Fruit fly (Drosophila melanogaster): Measurements from ENCODE around the gene CG14671.

The CG14671 gene

DNA sequence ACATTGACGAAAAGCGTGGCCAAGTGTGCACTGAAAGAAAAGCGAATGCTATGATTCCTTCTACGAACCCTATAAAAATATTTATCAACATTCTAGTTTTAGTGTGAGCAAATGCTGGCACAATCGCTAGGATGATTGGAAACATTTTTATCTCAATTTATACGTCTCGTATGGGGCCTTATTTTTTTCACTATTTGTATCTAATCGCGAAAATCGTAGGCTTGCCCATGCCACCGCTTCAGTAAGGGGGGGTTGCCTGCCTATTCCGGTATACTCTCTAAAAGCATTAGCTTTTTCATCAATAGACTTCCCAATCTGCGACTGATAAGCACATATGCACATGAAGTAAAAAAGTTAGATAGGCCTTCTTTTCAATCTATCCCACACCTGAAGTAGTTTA lies 1.0 kb upstream of the CG14671 start (continued):
- TF ChIP-seq CG10631 (GFP tag; optimal IDR thresholded peaks at IDR 0.05) (no peak), Ets21C (GFP tag; optimal IDR thresholded peaks at IDR 0.05) (no peak), CG15336 (GFP tag; IDR thresholded peaks at IDR 0.05) (peak; percentile 89), Blimp-1 (GFP tag; optimal IDR thresholded peaks at IDR 0.05) (no peak), CG8319 (GFP tag; optimal IDR thresholded peaks at IDR 0.05) (no peak), CG6276 (GFP tag; optimal IDR thresholded peaks at IDR 0.05) (no peak), CG31627 (GFP tag; optimal IDR thresholded peaks at IDR 0.05) (peak; percentile 31), CG32006 (GFP tag; optimal IDR thresholded peaks at IDR 0.05) (no peak), spab (GFP tag; optimal IDR thresholded peaks at IDR 0.05) (no peak), CG11902 (GFP tag; optimal IDR thresholded peaks at IDR 0.05) (no peak), Lpt (GFP tag; optimal IDR thresholded peaks at IDR 0.05) (peak; percentile 61), OdsH (GFP tag; optimal IDR thresholded peaks at IDR 0.05) (no peak), CG34406 (GFP tag; optimal IDR thresholded peaks at IDR 0.05) (no peak), net (GFP tag; optimal IDR thresholded peaks at IDR 0.05) (no peak), CG9139 (GFP tag; optimal IDR thresholded peaks at IDR 0.05) (no peak), cyc (GFP tag; optimal IDR thresholded peaks at IDR 0.05) (no peak), Smox (GFP tag; optimal IDR thresholded peaks at IDR 0.05) (no peak), Gug (GFP tag; IDR thresholded peaks at IDR 0.05) (peak; percentile 78), CG8632 (GFP tag; optimal IDR thresholded peaks at IDR 0.05) (no peak), CG8119 (GFP tag; IDR thresholded peaks at IDR 0.05) (peak; percentile 87), Eip93F (GFP tag; optimal IDR thresholded peaks at IDR 0.05) (no peak), dac (GFP tag; optimal IDR thresholded peaks at IDR 0.05) (peak; percentile 55), CG4318 (GFP tag; optimal IDR thresholded peaks at IDR 0.05) (no peak), esn (GFP tag; optimal IDR thresholded peaks at IDR 0.05) (peak; percentile 65), CG6163 (GFP tag; IDR thresholded peaks at IDR 0.05) (peak; percentile 92), fkh (GFP tag; optimal IDR thresholded peaks at IDR 0.05) (no peak)

DNA sequence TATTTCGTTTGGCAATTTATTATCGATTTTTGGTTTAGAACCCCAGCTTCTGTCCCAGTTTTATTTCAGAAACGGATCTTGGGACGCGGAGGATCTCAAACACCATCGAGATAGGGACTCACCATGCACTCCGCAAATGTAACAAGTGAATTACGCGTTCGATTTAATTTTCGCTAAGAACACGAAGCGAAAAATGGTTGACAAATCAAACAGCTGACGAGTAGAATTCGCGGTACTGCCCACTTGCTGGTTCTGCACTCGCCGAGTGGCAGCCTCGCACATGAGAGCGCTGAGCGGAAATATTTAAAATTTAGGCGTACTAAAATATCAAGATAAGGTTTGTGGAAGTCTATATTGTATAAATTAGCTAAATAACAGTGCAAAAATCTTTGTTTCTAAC lies 1.2 kb downstream of the CG14671 start, which contains the start of gene Pi4KIIalpha:
Gene Pi4KIIalpha, minus strand, starts transcription at position 233 of the 400 bp plus-strand sequence.
- TF ChIP-seq Sox14 (GFP tag; optimal IDR thresholded peaks at IDR 0.05) (peak; percentile 12), CG16779 (tag; optimal IDR thresholded peaks at IDR 0.05) (no peak)

DNA sequence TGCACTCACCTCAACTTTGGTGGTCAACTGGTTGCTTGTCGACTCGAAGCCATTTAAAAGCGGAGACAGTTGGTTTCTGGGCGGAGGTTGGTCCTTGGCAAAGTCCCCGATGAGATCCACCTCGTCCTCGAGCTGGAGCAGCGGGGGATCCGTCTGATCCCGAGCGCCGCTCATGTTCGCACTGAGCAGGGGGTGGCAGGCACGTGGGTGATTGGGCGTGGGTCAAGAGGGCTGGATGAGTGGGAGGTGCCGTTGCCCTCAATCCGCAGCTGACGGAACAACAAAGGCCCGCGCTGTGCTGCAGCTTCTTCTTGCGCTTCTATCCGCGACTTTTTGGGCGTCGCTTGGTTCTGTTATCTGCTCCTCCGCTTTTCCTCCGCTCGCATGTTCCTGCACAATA lies 1.7 kb downstream of the CG14671 start:
- TF ChIP-seq svp (GFP tag) (peak; percentile 97), CG4318 (GFP tag; optimal IDR thresholded peaks at IDR 0.05) (no peak)

DNA sequence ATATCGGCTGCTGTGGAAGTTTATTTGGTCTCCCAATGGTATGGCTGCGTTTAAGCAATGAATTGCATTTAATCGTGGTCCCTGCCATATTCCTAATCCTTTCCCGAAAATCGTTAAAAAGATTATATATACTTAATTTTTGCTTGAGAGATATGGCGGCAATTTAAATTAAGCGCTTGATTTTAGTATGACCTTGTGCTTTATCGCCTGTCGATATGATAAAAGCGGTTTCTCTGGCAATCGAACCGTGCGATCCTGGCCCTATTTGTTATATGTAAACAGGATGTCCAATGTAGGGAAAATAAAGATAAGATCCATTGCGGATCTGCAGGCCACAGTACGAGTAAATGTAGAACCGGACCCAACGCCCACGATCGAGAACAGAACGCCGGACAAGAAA lies 9.8 kb downstream of the CG14671 start, which contains the start of gene Snm1:
Gene Snm1, plus strand, starts transcription at position 233 of the 400 bp plus-strand sequence.
- TF ChIP-seq CG11902 (GFP tag; optimal IDR thresholded peaks at IDR 0.05) (no peak), CG6854 (GFP tag; optimal IDR thresholded peaks at IDR 0.05) (no peak)

DNA sequence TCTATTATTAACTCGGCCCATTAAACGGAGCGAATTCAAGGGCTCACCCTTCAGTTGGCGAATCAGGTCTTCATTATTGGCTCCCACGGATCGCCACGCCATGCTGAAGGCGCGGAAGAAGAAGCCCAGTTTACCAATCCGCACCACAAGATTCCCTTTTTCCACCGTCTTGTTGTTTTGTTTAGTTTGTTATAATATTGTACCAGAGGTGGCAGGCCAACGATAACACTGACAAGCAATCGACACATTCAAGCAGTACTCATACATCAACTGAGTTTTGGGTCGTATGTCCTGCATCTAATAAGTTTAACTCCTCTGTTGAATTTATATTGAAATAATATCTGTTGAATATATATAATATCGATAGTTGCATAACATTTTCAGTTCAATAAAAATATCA lies 10.5 kb downstream of the CG14671 start, which contains the start of gene Pcmt:
Gene Pcmt, minus strand, starts transcription at position 235 of the 400 bp plus-strand sequence.
- TF ChIP-seq esn (GFP tag; optimal IDR thresholded peaks at IDR 0.05): peak; percentile 2
- TF ChIP-seq CG3919 (GFP tag; optimal IDR thresholded peaks at IDR 0.05): no peak

- no peak for TF ChIP-seq Gug (GFP tag; IDR thresholded peaks at IDR 0.05)
- TF ChIP-seq CG10631 (GFP tag; optimal IDR thresholded peaks at IDR 0.05): no peak
Measured at dm6 chr3R:5551593-5551992, 13.0 kb downstream of the CG14671 start.

- TF ChIP-seq Met (GFP tag; optimal IDR thresholded peaks at IDR 0.05): no peak
- TF ChIP-seq fd85E (GFP tag; optimal IDR thresholded peaks at IDR 0.05): no peak
- no peak for TF ChIP-seq CG6854 (GFP tag; optimal IDR thresholded peaks at IDR 0.05)
- no peak for TF ChIP-seq net (GFP tag; optimal IDR thresholded peaks at IDR 0.05)
- TF ChIP-seq Sox15 (GFP tag; optimal IDR thresholded peaks at IDR 0.05): no peak
- no peak for TF ChIP-seq OdsH (GFP tag; optimal IDR thresholded peaks at IDR 0.05)
- no peak for TF ChIP-seq Gug (GFP tag; IDR thresholded peaks at IDR 0.05)
- TF ChIP-seq Sox14 (GFP tag; optimal IDR thresholded peaks at IDR 0.05): no peak
- TF ChIP-seq Blimp-1 (GFP tag; optimal IDR thresholded peaks at IDR 0.05): no peak
Measured at dm6 chr3R:5551068-5551467, 13.5 kb downstream of the CG14671 start, which contains the start of gene mia. TSS of gene mia (minus strand) at chr3R:5551168.
